Worm (Caenorhabditis elegans) whole organism, L1 larva: ENCODE results near the gene Y46G5A.47.

Experiments used
- C04F5.9 ChIP-seq: sonication (generic microtip); optimal IDR thresholded peaks from 2 replicates; lab custom pipeline; 2016; ENCODE audit warnings: missing genetic modification characterization, missing compliant biosample characterization
- C16A3.4 ChIP-seq: fragments of 150-350 bp; optimal IDR thresholded peaks from 2 replicates; lab custom pipeline; 2014; ENCODE audit warnings: missing biosample characterization, missing genetic modification characterization
- F16B12.6 ChIP-seq: fragments of 150-350 bp; optimal IDR thresholded peaks from 2 replicates; lab custom pipeline; 2014; ENCODE audit warnings: missing biosample characterization, missing genetic modification characterization
- aha-1 ChIP-seq: fragments of 150-350 bp; optimal IDR thresholded peaks from 2 replicates; lab custom pipeline; 2014; ENCODE audit warnings: missing biosample characterization, missing genetic modification characterization
- alr-1 ChIP-seq: fragments of 200-800 bp; sonication (Bioruptor generic); optimal IDR thresholded peaks from 2 replicates; lab custom pipeline; 2018; ENCODE audit warnings: borderline replicate concordance, mild to moderate bottlenecking, missing genetic modification characterization, missing compliant biosample characterization
- ama-1 ChIP-seq: fragments of 150-350 bp; optimal IDR thresholded peaks from 2 replicates; lab custom pipeline; 2014
- ceh-63 ChIP-seq: fragments of 200-800 bp; sonication (Bioruptor generic); optimal IDR thresholded peaks from 2 replicates; lab custom pipeline; 2018; ENCODE audit warnings: mild to moderate bottlenecking, missing genetic modification characterization, missing compliant biosample characterization
- dpl-1 ChIP-seq, 3 experiments: fragments of 150-350 bp in 2 of 3; sonication (generic microtip) in 1 of 3; optimal IDR thresholded peaks; 2 replicates each; lab custom pipeline; 2014 to 2017; ENCODE audit warnings: missing biosample characterization in 3 of 3, missing genetic modification characterization in 3 of 3, missing genetic modification reagents in 3 of 3
- efl-1 ChIP-seq, 4 experiments: fragments of 150-350 bp; optimal IDR thresholded peaks in 3 of 4; peaks in 1 of 4; 1 replicate in 1 of 4; 2 replicates in 3 of 4; lab custom pipeline; 2014; ENCODE audit warnings: missing biosample characterization in 2 of 4, missing genetic modification characterization in 2 of 4, missing genetic modification reagents in 2 of 4
- efl-3 ChIP-seq: fragments of 200-800 bp; sonication (Bioruptor generic); optimal IDR thresholded peaks from 2 replicates; lab custom pipeline; 2018; ENCODE audit warnings: mild to moderate bottlenecking, missing genetic modification characterization, missing compliant biosample characterization
- egl-13 ChIP-seq: sonication (generic microtip); optimal IDR thresholded peaks from 2 replicates; lab custom pipeline; 2016; ENCODE audit warnings: missing genotype, missing genetic modification reagents, missing genetic modification characterization, missing compliant biosample characterization
- egl-27 ChIP-seq, 2 experiments: fragments of 150-350 bp in 1 of 2; sonication (generic microtip); optimal IDR thresholded peaks; 3 replicates each; lab custom pipeline; 2017 to 2018; ENCODE audit warnings: missing biosample characterization in 2 of 2, missing genetic modification characterization in 2 of 2, missing genetic modification reagents in 2 of 2
- fkh-4 ChIP-seq: sonication (generic microtip); optimal IDR thresholded peaks from 2 replicates; lab custom pipeline; 2016; ENCODE audit warnings: missing compliant biosample characterization, missing genetic modification characterization, borderline replicate concordance
- fos-1 ChIP-seq: fragments of 150-350 bp; optimal IDR thresholded peaks from 2 replicates; lab custom pipeline; 2014; ENCODE audit warnings: missing biosample characterization, missing genetic modification characterization
- hlh-17 ChIP-seq: fragments of 200-800 bp; sonication (Bioruptor generic); optimal IDR thresholded peaks from 2 replicates; lab custom pipeline; 2018; ENCODE audit warnings: missing genetic modification characterization, mild to moderate bottlenecking, missing compliant biosample characterization, moderate library complexity, borderline replicate concordance
- hlh-4 ChIP-seq: sonication (generic microtip); optimal IDR thresholded peaks from 2 replicates; lab custom pipeline; 2016; ENCODE audit warnings: mild to moderate bottlenecking, missing genetic modification characterization, missing compliant biosample characterization
- irx-1 ChIP-seq: sonication (generic microtip); optimal IDR thresholded peaks from 2 replicates; lab custom pipeline; 2016; ENCODE audit warnings: missing genetic modification characterization, missing compliant biosample characterization
- jun-1 ChIP-seq: fragments of 150-350 bp; optimal IDR thresholded peaks from 2 replicates; lab custom pipeline; 2014; ENCODE audit warnings: missing biosample characterization, missing genetic modification reagents, missing genetic modification characterization
- lin-13 ChIP-seq: fragments of 150-350 bp; optimal IDR thresholded peaks from 2 replicates; lab custom pipeline; 2014; ENCODE audit warnings: missing biosample characterization, missing genetic modification reagents, missing genetic modification characterization
- lin-14 ChIP-seq: fragments of 200-800 bp; sonication (Bioruptor generic); optimal IDR thresholded peaks from 2 replicates; lab custom pipeline; 2018; ENCODE audit warnings: mild to moderate bottlenecking, missing genetic modification characterization, moderate library complexity, missing compliant biosample characterization
- lin-35 ChIP-seq, 2 experiments: fragments of 150-350 bp; optimal IDR thresholded peaks; 2 replicates each; lab custom pipeline; 2014; ENCODE audit warnings: missing biosample characterization in 2 of 2, missing genetic modification characterization in 2 of 2, missing genetic modification reagents in 2 of 2
- lir-3 ChIP-seq: sonication (generic microtip); optimal IDR thresholded peaks from 2 replicates; lab custom pipeline; 2016; ENCODE audit warnings: mild to moderate bottlenecking, missing genetic modification characterization, moderate library complexity, missing compliant biosample characterization; ENCODE audit not compliant: poor library complexity
- lsy-2 ChIP-seq, 2 experiments: fragments of 150-350 bp; optimal IDR thresholded peaks; 2 replicates each; lab custom pipeline; 2014; ENCODE audit warnings: missing biosample characterization in 2 of 2, missing genetic modification characterization in 2 of 2
- mdl-1 ChIP-seq, 2 experiments: fragments of 150-350 bp; optimal IDR thresholded peaks; 2 replicates each; lab custom pipeline; 2014 to 2017; ENCODE audit warnings: missing biosample characterization in 2 of 2, missing genetic modification characterization in 2 of 2, inconsistent platforms in 1 of 2
- mep-1 ChIP-seq: fragments of 150-350 bp; optimal IDR thresholded peaks from 2 replicates; lab custom pipeline; 2014; ENCODE audit warnings: missing biosample characterization, missing genetic modification characterization
- nhr-19 ChIP-seq: fragments of 200-800 bp; sonication (Bioruptor generic); conservative IDR thresholded peaks from 2 replicates; pipeline ENCODE4 v1.3.6; 2022; ENCODE audit warnings: missing genetic modification characterization, missing compliant biosample characterization
- nhr-71 ChIP-seq: sonication (generic microtip); optimal IDR thresholded peaks from 2 replicates; lab custom pipeline; 2016; ENCODE audit warnings: mild to moderate bottlenecking, missing genetic modification characterization, moderate library complexity, missing compliant biosample characterization
- nhr-76 ChIP-seq: sonication (generic microtip); optimal IDR thresholded peaks from 2 replicates; lab custom pipeline; 2017; ENCODE audit warnings: missing biosample characterization, missing genetic modification characterization
- nhr-77 ChIP-seq: fragments of 150-350 bp; optimal IDR thresholded peaks from 2 replicates; lab custom pipeline; 2014; ENCODE audit warnings: missing biosample characterization, missing genetic modification characterization
- pax-3 ChIP-seq: fragments of 200-800 bp; sonication (Bioruptor generic); optimal IDR thresholded peaks from 2 replicates; lab custom pipeline; 2018; ENCODE audit warnings: mild to moderate bottlenecking, missing genetic modification characterization, moderate library complexity, missing compliant biosample characterization
- pqm-1 ChIP-seq: sonication (generic microtip); optimal IDR thresholded peaks from 3 replicates; lab custom pipeline; 2017; ENCODE audit warnings: missing biosample characterization, missing genetic modification characterization
- snpc-4 ChIP-seq: fragments of 150-350 bp; optimal IDR thresholded peaks from 2 replicates; lab custom pipeline; 2014; ENCODE audit warnings: missing biosample characterization, missing genetic modification characterization
- sptf-1 ChIP-seq: fragments of 150-350 bp; optimal IDR thresholded peaks from 2 replicates; lab custom pipeline; 2014; ENCODE audit warnings: missing biosample characterization, missing genetic modification characterization
- sup-37 ChIP-seq: fragments of 200-800 bp; sonication (Bioruptor generic); optimal IDR thresholded peaks from 2 replicates; lab custom pipeline; 2018; ENCODE audit warnings: mild to moderate bottlenecking, missing genetic modification characterization, missing compliant biosample characterization
- tbx-2 ChIP-seq: sonication (generic microtip); optimal IDR thresholded peaks from 2 replicates; lab custom pipeline; 2016; ENCODE audit warnings: missing genetic modification characterization, missing compliant biosample characterization
- unc-98 ChIP-seq: fragments of 200-800 bp; sonication (Bioruptor generic); IDR thresholded peaks from 2 replicates; pipeline ENCODE4 v1.3.6; 2022; ENCODE audit warnings: missing genetic modification characterization, missing compliant biosample characterization
- vab-15 ChIP-seq: sonication (generic microtip); optimal IDR thresholded peaks from 2 replicates; lab custom pipeline; 2017; ENCODE audit warnings: missing genotype, mild to moderate bottlenecking, missing genetic modification characterization, missing compliant biosample characterization
- zip-4 ChIP-seq: fragments of 200-800 bp; sonication (Bioruptor generic); optimal IDR thresholded peaks from 2 replicates; lab custom pipeline; 2018; ENCODE audit warnings: mild to moderate bottlenecking, missing genetic modification characterization, moderate library complexity, missing compliant biosample characterization
- ztf-11 ChIP-seq, 2 experiments: sonication (generic microtip); optimal IDR thresholded peaks; 2 replicates each; lab custom pipeline; 2016 to 2017; ENCODE audit warnings: missing genetic modification characterization in 2 of 2, missing biosample characterization in 1 of 2, missing compliant biosample characterization in 1 of 2
- ztf-4 ChIP-seq: fragments of 150-350 bp; optimal IDR thresholded peaks from 2 replicates; lab custom pipeline; 2014; ENCODE audit warnings: missing biosample characterization, missing genetic modification characterization

The Y46G5A.47 gene

ce11 chrII:12795188-12795587, 9.9 kb downstream of the Y46G5A.47 start:
- no peak for TF ChIP-seq efl-1 (optimal IDR thresholded peaks at IDR 0.05; lab: Kevin White, UChicago)
- TF ChIP-seq efl-1 (GFP tag; optimal IDR thresholded peaks at IDR 0.05 in 1 of 2; lab: Kevin White, UChicago) = peak in 1 of 2 experiments; percentile 7
- no peak for TF ChIP-seq egl-27 (tag; optimal IDR thresholded peaks at IDR 0.05; lab: Kevin White, UChicago)
- TF ChIP-seq lsy-2 (tag; optimal IDR thresholded peaks at IDR 0.05; lab: Kevin White, UChicago) = no peak

- TF ChIP-seq mdl-1 (tag; optimal IDR thresholded peaks at IDR 0.05; lab: Kevin White, UChicago) (no peak), zip-4 (GFP tag; lab: Kevin White, UChicago) (no peak), snpc-4 (tag; lab: Kevin White, UChicago) (no peak), sup-37 (GFP tag; lab: Kevin White, UChicago) (no peak), lin-14 (GFP tag; lab: Kevin White, UChicago) (no peak), nhr-71 (no peak), ama-1 (lab: Kevin White, UChicago) (no peak), lsy-2 (tag; optimal IDR thresholded peaks at IDR 0.05; lab: Kevin White, UChicago) (no peak), pax-3 (tag; lab: Kevin White, UChicago) (no peak), lir-3 (tag; lab: Kevin White, UChicago) (no peak), ztf-11 (tag; optimal IDR thresholded peaks at IDR 0.05; lab: Kevin White, UChicago) (no peak), egl-27 (tag; optimal IDR thresholded peaks at IDR 0.05; lab: Kevin White, UChicago) (no peak)
These were observed 14.7 kb downstream of the Y46G5A.47 start for ce11 chrII:12790392-12790791.

ce11 chrII:12789497-12789896, 15.6 kb downstream of the Y46G5A.47 start:
- no peak for TF ChIP-seq aha-1 (tag; lab: Kevin White, UChicago)
- no peak for TF ChIP-seq jun-1 (tag; lab: Kevin White, UChicago)
- no peak for TF ChIP-seq fkh-4
- no peak for TF ChIP-seq tbx-2 (tag; lab: Kevin White, UChicago)
- no peak for TF ChIP-seq fos-1
- TF ChIP-seq C16A3.4 (tag; lab: Kevin White, UChicago) = no peak
- no peak for TF ChIP-seq irx-1 (tag; lab: Kevin White, UChicago)
- no peak for TF ChIP-seq mep-1 (tag; lab: Kevin White, UChicago)
- TF ChIP-seq hlh-17 (GFP tag; lab: Kevin White, UChicago) = no peak
- TF ChIP-seq F16B12.6 (tag; lab: Kevin White, UChicago) = no peak
- TF ChIP-seq nhr-77 (tag; lab: Kevin White, UChicago) = no peak
- TF ChIP-seq ama-1 (lab: Kevin White, UChicago) = no peak
- TF ChIP-seq pqm-1 (tag; lab: Kevin White, UChicago) = no peak
- no peak for TF ChIP-seq alr-1 (tag; lab: Kevin White, UChicago)
- no peak for TF ChIP-seq egl-13 (tag; lab: Kevin White, UChicago)
- TF ChIP-seq vab-15 = no peak
- TF ChIP-seq zip-4 (GFP tag; lab: Kevin White, UChicago) = no peak

ce11 chrII:12787831-12788248, 17.3 kb downstream of the Y46G5A.47 start, which contains the start of gene alkb-7:
alkb-7 (minus strand) TSS chrII:12788153.
- TF ChIP-seq lin-35 (GFP tag; optimal IDR thresholded peaks at IDR 0.05; lab: Kevin White, UChicago) (no peak), hlh-4 (tag; lab: Kevin White, UChicago) (no peak), dpl-1 (GFP tag; optimal IDR thresholded peaks at IDR 0.05; lab: Kevin White, UChicago) (no peak), C04F5.9 (no peak), efl-1 (optimal IDR thresholded peaks at IDR 0.05; lab: Kevin White, UChicago) (no peak), efl-1 (GFP tag; optimal IDR thresholded peaks at IDR 0.05 in 1 of 2; lab: Kevin White, UChicago) (peak in 1 of 2 experiments; percentile 70), ceh-63 (no peak), efl-3 (GFP tag; lab: Kevin White, UChicago) (no peak), lin-13 (GFP tag; lab: Kevin White, UChicago) (no peak), sup-37 (GFP tag; lab: Kevin White, UChicago) (peak; percentile 9), nhr-71 (no peak), egl-13 (tag; lab: Kevin White, UChicago) (no peak), ztf-4 (tag; lab: Kevin White, UChicago) (peak; percentile 2), tbx-2 (tag; lab: Kevin White, UChicago) (no peak), unc-98 (GFP tag; lab: Robert Waterston, UW) (no peak), nhr-19 (GFP tag; lab: Robert Waterston, UW) (no peak), sptf-1 (tag; lab: Kevin White, UChicago) (no peak), nhr-76 (tag; lab: Kevin White, UChicago) (no peak), pqm-1 (tag; lab: Kevin White, UChicago) (no peak)
- TF ChIP-seq, all 84 proteins: peak for 3
